Fruit fly (Drosophila melanogaster) whole organism, embryonic: Measurements from ENCODE around the gene CG17028.

Source experiments
- Antp ChIP-seq: fragments of 200-800 bp; sonication (Bioruptor generic); optimal IDR thresholded peaks from 3 replicates; lab custom pipeline; 2016; ENCODE audit warnings: missing biosample characterization, missing genetic modification characterization
- Atf6 ChIP-seq: fragments of 200-800 bp; sonication (Bioruptor generic); IDR thresholded peaks from 2 replicates; pipeline ENCODE4 v1.3.6; 2022; ENCODE audit warnings: missing biosample characterization, missing genetic modification characterization
- CG11093 ChIP-seq: fragments of 200-800 bp; sonication (Bioruptor generic); IDR thresholded peaks from 3 replicates; pipeline ENCODE4 v1.3.6; 2022; ENCODE audit warnings: missing biosample characterization, missing genetic modification characterization
- CG11398 ChIP-seq: fragments of 200-800 bp; sonication (Bioruptor generic); optimal IDR thresholded peaks from 2 replicates; lab custom pipeline; 2016; ENCODE audit warnings: missing biosample characterization, missing genetic modification characterization
- CG12104 ChIP-seq: fragments of 200-800 bp; sonication (Bioruptor generic); optimal IDR thresholded peaks from 3 replicates; lab custom pipeline; 2016; ENCODE audit warnings: missing biosample characterization, missing genetic modification characterization
- CG13624 ChIP-seq: fragments of 200-800 bp; sonication (Bioruptor generic); optimal IDR thresholded peaks from 2 replicates; lab custom pipeline; 2016; ENCODE audit warnings: missing biosample characterization, missing genetic modification characterization
- CG14860 ChIP-seq: fragments of 200-800 bp; sonication (Bioruptor generic); IDR thresholded peaks from 3 replicates; pipeline ENCODE4 v1.3.6; 2022; ENCODE audit warnings: missing biosample characterization, missing genetic modification characterization; ENCODE audit not compliant: partially characterized antibody
- CG1603 ChIP-seq: fragments of 200-800 bp; sonication (Bioruptor generic); optimal IDR thresholded peaks from 2 replicates; lab custom pipeline; 2019; ENCODE audit warnings: missing biosample characterization, mild to moderate bottlenecking, missing genetic modification characterization, moderate library complexity
- CG17568 ChIP-seq: fragments of 200-800 bp; sonication (Bioruptor generic); optimal IDR thresholded peaks from 2 replicates; lab custom pipeline; 2018; ENCODE audit warnings: missing biosample characterization, mild to moderate bottlenecking, missing genetic modification characterization, moderate library complexity
- CG17802 ChIP-seq: fragments of 200-800 bp; sonication (Bioruptor generic); optimal IDR thresholded peaks from 2 replicates; lab custom pipeline; 2018; ENCODE audit warnings: missing biosample characterization, mild to moderate bottlenecking, missing genetic modification characterization, moderate library complexity
- CG1792 ChIP-seq: fragments of 200-800 bp; sonication (Bioruptor generic); optimal IDR thresholded peaks from 2 replicates; lab custom pipeline; 2016; ENCODE audit warnings: missing biosample characterization, missing genetic modification characterization
- CG1832 ChIP-seq: fragments of 200-800 bp; sonication (Bioruptor generic); optimal IDR thresholded peaks from 2 replicates; lab custom pipeline; 2017; ENCODE audit warnings: missing biosample characterization, mild to moderate bottlenecking, missing genetic modification characterization, inconsistent platforms
- CG18476 ChIP-seq: fragments of 200-800 bp; sonication (Bioruptor generic); optimal IDR thresholded peaks from 2 replicates; lab custom pipeline; 2016; ENCODE audit warnings: missing biosample characterization, mild to moderate bottlenecking, missing genetic modification characterization
- CG2202 ChIP-seq: fragments of 200-800 bp; sonication (Bioruptor generic); optimal IDR thresholded peaks from 2 replicates; lab custom pipeline; 2018; ENCODE audit warnings: missing biosample characterization, mild to moderate bottlenecking, missing genetic modification characterization
- CG3838 ChIP-seq: fragments of 200-800 bp; sonication (Bioruptor generic); optimal IDR thresholded peaks from 3 replicates; lab custom pipeline; 2016; ENCODE audit warnings: missing biosample characterization, missing genetic modification characterization
- CG4360 ChIP-seq: fragments of 200-800 bp; sonication (Bioruptor generic); IDR thresholded peaks from 2 replicates; pipeline ENCODE4 v1.3.6; 2022; ENCODE audit warnings: missing biosample characterization, missing genetic modification characterization
- CG4617 ChIP-seq: fragments of 200-800 bp; sonication (Bioruptor generic); optimal IDR thresholded peaks from 3 replicates; lab custom pipeline; 2016; ENCODE audit warnings: missing biosample characterization, missing genetic modification characterization, borderline replicate concordance
- Deaf1 ChIP-seq: fragments of 200-800 bp; optimal IDR thresholded peaks from 3 replicates; lab custom pipeline; 2019; ENCODE audit warnings: missing biosample characterization, mild to moderate bottlenecking, missing genetic modification characterization, moderate library complexity
- Dp ChIP-seq: fragments of 200-800 bp; sonication (Bioruptor generic); optimal IDR thresholded peaks from 2 replicates; lab custom pipeline; 2018; ENCODE audit warnings: missing biosample characterization, mild to moderate bottlenecking, missing genetic modification characterization, moderate library complexity
- Lhr ChIP-seq: fragments of 200-800 bp; sonication (Bioruptor generic); optimal IDR thresholded peaks from 3 replicates; lab custom pipeline; 2017; ENCODE audit warnings: mild to moderate bottlenecking, missing biosample characterization, missing genetic modification reagents, missing genetic modification characterization
- PHDP ChIP-seq: fragments of 200-800 bp; sonication (Bioruptor generic); optimal IDR thresholded peaks from 3 replicates; lab custom pipeline; 2018; ENCODE audit warnings: missing biosample characterization, mild to moderate bottlenecking, missing genetic modification characterization, moderate library complexity
- Rfx ChIP-seq: fragments of 200-800 bp; sonication (Bioruptor generic); IDR thresholded peaks from 2 replicates; pipeline ENCODE4 v1.3.6; 2022; ENCODE audit warnings: missing biosample characterization, missing genetic modification characterization
- Ssrp ChIP-seq: fragments of 200-800 bp; sonication (Bioruptor generic); optimal IDR thresholded peaks from 2 replicates; lab custom pipeline; 2018; ENCODE audit warnings: missing biosample characterization, mild to moderate bottlenecking, missing genetic modification characterization, moderate library complexity
- ato ChIP-seq: fragments of 200-800 bp; sonication (Bioruptor generic); IDR thresholded peaks from 2 replicates; pipeline ENCODE4 v1.3.6; 2022; ENCODE audit warnings: missing biosample characterization, missing genetic modification characterization; ENCODE audit not compliant: partially characterized antibody
- bbx ChIP-seq: fragments of 200-800 bp; sonication (Bioruptor generic); IDR thresholded peaks from 2 replicates; pipeline ENCODE4 v1.3.6; 2022; ENCODE audit warnings: missing biosample characterization, missing genetic modification characterization; ENCODE audit not compliant: partially characterized antibody
- chinmo ChIP-seq: fragments of 200-800 bp; sonication (Bioruptor generic); IDR thresholded peaks from 4 replicates; pipeline ENCODE4 v1.3.6; 2022; ENCODE audit warnings: missing biosample characterization, missing genetic modification characterization; ENCODE audit not compliant: partially characterized antibody
- ci ChIP-seq: fragments of 200-800 bp; sonication (Bioruptor generic); IDR thresholded peaks from 3 replicates; pipeline ENCODE4 v1.3.6; 2022; ENCODE audit warnings: missing biosample characterization, missing genetic modification characterization
- crol ChIP-seq: fragments of 200-800 bp; sonication (Bioruptor generic); IDR thresholded peaks from 2 replicates; pipeline ENCODE4 v1.3.6; 2022; ENCODE audit warnings: missing biosample characterization, missing genetic modification characterization
- dm ChIP-seq: fragments of 200-800 bp; sonication (Bioruptor generic); optimal IDR thresholded peaks from 3 replicates; lab custom pipeline; 2016; ENCODE audit warnings: missing biosample characterization, missing genetic modification characterization
- eyg ChIP-seq: fragments of 200-800 bp; sonication (Bioruptor generic); optimal IDR thresholded peaks from 3 replicates; lab custom pipeline; 2016; ENCODE audit warnings: missing biosample characterization, missing genetic modification characterization
- gfzf ChIP-seq: fragments of 200-800 bp; sonication (Bioruptor generic); optimal IDR thresholded peaks from 2 replicates; lab custom pipeline; 2016; ENCODE audit warnings: missing biosample characterization, mild to moderate bottlenecking, missing genetic modification characterization, moderate library complexity
- grau ChIP-seq: fragments of 200-800 bp; optimal IDR thresholded peaks from 3 replicates; lab custom pipeline; 2019; ENCODE audit warnings: missing biosample characterization, mild to moderate bottlenecking, missing genetic modification characterization, moderate library complexity
- gro ChIP-seq: fragments of 200-800 bp; sonication (Bioruptor generic); optimal IDR thresholded peaks from 2 replicates; lab custom pipeline; 2016; ENCODE audit warnings: missing biosample characterization, missing genetic modification characterization
- gt ChIP-seq: fragments of 200-800 bp; sonication (Bioruptor generic); IDR thresholded peaks from 2 replicates; pipeline ENCODE4 v1.3.6; 2022; ENCODE audit warnings: missing biosample characterization, missing genetic modification characterization
- ham ChIP-seq: fragments of 200-800 bp; sonication (Bioruptor generic); IDR thresholded peaks from 2 replicates; pipeline ENCODE4 v1.3.6; 2022; ENCODE audit warnings: missing biosample characterization, missing genetic modification characterization
- hth ChIP-seq: fragments of >200 bp; optimal IDR thresholded peaks from 2 replicates; lab custom pipeline; 2017; ENCODE audit warnings: inconsistent platforms
- lola ChIP-seq, 3 experiments: fragments of >200 bp in 2 of 3; fragments of 200-800 bp in 1 of 3; sonication (Bioruptor generic) in 1 of 3; optimal IDR thresholded peaks; 2 replicates each; lab custom pipeline; 2017 to 2019; ENCODE audit warnings: missing biosample characterization in 3 of 3, missing genetic modification characterization in 3 of 3, mild to moderate bottlenecking in 1 of 3, moderate library complexity in 1 of 3
- mirr ChIP-seq: fragments of 200-800 bp; sonication (Bioruptor generic); optimal IDR thresholded peaks from 3 replicates; lab custom pipeline; 2018; ENCODE audit warnings: missing biosample characterization, mild to moderate bottlenecking, missing genetic modification characterization
- org-1 ChIP-seq: fragments of 200-800 bp; sonication (Bioruptor generic); optimal IDR thresholded peaks from 2 replicates; lab custom pipeline; 2017; ENCODE audit warnings: missing biosample characterization, missing genetic modification characterization
- pros ChIP-seq: fragments of 200-800 bp; sonication (Bioruptor generic); optimal IDR thresholded peaks from 3 replicates; lab custom pipeline; 2019; ENCODE audit warnings: missing biosample characterization, mild to moderate bottlenecking, missing genetic modification characterization, moderate library complexity
- ro ChIP-seq: fragments of 200-800 bp; sonication (Bioruptor generic); IDR thresholded peaks from 2 replicates; pipeline ENCODE4 v1.3.6; 2022; ENCODE audit warnings: missing biosample characterization, missing genetic modification characterization
- slbo ChIP-seq: fragments of 200-800 bp; sonication (Bioruptor generic); IDR thresholded peaks from 2 replicates; pipeline ENCODE4 v1.3.6; 2022; ENCODE audit warnings: missing biosample characterization, missing genetic modification characterization
- sr ChIP-seq: fragments of 200-800 bp; sonication (Bioruptor generic); IDR thresholded peaks from 3 replicates; pipeline ENCODE4 v1.3.6; 2022; ENCODE audit warnings: missing biosample characterization, missing genetic modification characterization
- twi ChIP-seq: fragments of 200-800 bp; optimal IDR thresholded peaks from 2 replicates; lab custom pipeline; 2019; ENCODE audit warnings: missing biosample characterization, mild to moderate bottlenecking, missing genetic modification characterization, moderate library complexity
- vnd ChIP-seq: fragments of 200-800 bp; sonication (Bioruptor generic); IDR thresholded peaks from 3 replicates; pipeline ENCODE4 v1.3.6; 2022; ENCODE audit warnings: missing biosample characterization, missing genetic modification characterization; ENCODE audit not compliant: partially characterized antibody
- vvl ChIP-seq: fragments of 200-800 bp; sonication (Bioruptor generic); IDR thresholded peaks from 2 replicates; pipeline ENCODE4 v1.3.6; 2022; ENCODE audit warnings: missing biosample characterization, missing genetic modification characterization
- wdn ChIP-seq: fragments of 200-800 bp; sonication (Bioruptor generic); IDR thresholded peaks from 2 replicates; pipeline ENCODE4 v1.3.6; 2022; ENCODE audit warnings: missing biosample characterization, missing genetic modification characterization
- zfh2 ChIP-seq: fragments of 200-800 bp; sonication (Bioruptor generic); optimal IDR thresholded peaks from 2 replicates; lab custom pipeline; 2016; ENCODE audit warnings: missing biosample characterization, missing genetic modification characterization

The CG17028 gene

DNA sequence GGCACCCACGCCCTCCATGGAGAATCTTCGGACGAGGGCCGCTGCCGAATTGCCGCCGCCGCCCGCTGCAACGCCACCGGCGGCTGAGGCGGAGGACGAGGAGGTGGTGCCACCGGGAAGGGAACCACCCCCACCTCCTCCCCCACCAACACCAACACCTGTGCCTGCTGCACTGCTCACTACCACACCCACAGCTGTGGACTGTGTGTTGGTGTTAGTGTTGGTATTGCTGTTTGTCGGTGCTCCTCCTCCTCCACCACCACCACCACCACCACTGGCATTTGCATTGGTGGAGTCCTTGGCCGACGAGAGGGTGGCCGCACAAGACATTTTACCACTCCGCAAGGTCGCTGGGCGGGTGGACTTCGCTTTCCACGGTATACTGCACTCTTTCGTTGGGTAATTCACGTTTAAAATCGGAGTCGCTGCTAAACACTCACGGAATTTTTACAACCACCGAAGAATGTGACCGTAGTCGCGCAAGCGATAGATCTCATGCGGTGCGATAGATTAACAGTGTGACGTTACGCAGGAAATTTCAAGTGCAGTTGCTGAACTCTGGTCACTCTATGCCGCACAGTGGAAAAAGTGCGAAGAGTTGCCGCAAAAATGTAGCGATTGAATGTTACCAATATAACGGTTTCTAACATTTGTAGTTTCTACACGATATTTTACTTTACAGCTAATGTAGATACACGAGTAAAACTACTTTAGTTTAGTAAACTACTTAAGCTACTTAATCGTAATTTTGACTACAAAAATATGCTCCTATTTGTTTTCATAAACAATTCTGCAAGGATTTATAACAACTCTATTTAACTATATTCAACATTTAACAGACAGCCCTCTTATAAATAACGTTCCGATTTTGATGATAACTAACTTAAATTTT lies 33.2 kb downstream of the CG17028 start, which contains the start of gene mib1:
mib1 (minus strand) TSS at position 494 of the 892 bp plus-strand sequence.
- peak; percentile 50 for TF ChIP-seq CG13624 (GFP tag; lab: Kevin White, UChicago)
- TF ChIP-seq chinmo (GFP tag; lab: Robert Waterston, UW): peak; percentile 95; the same call in 3 of the 4 replicates
- no peak for TF ChIP-seq gt (GFP tag; lab: Robert Waterston, UW)
- peak; percentile 97 for TF ChIP-seq gfzf (GFP tag; lab: Kevin White, UChicago)
- no peak for TF ChIP-seq CG11398 (GFP tag; lab: Kevin White, UChicago)
- peak in 1 of 3 experiments; percentile 28 for TF ChIP-seq lola (GFP tag; optimal IDR thresholded peaks at IDR 0.05; lab: Kevin White, UChicago)
- TF ChIP-seq CG11093 (GFP tag; lab: Robert Waterston, UW): no peak
- TF ChIP-seq slbo (GFP tag; lab: Robert Waterston, UW): peak; percentile 62; the same call in 1 of the 2 replicates
- peak; percentile 45 for TF ChIP-seq mirr
- peak; percentile 62; the same call in 1 of the 3 replicates for TF ChIP-seq sr (GFP tag; lab: Robert Waterston, UW)
- TF ChIP-seq CG1792 (GFP tag; lab: Kevin White, UChicago): no peak
- TF ChIP-seq zfh2 (GFP tag; lab: Kevin White, UChicago): peak; percentile 32
- TF ChIP-seq crol (GFP tag; lab: Robert Waterston, UW): peak; percentile 95
- no peak for TF ChIP-seq CG17568 (GFP tag; lab: Kevin White, UChicago)
- no peak for TF ChIP-seq Ssrp (tag; lab: Kevin White, UChicago)
- no peak for TF ChIP-seq CG12104
- TF ChIP-seq vvl: peak; percentile 44; the same call in 1 of the 2 replicates
- TF ChIP-seq ham (GFP tag; lab: Robert Waterston, UW): 0 out of 2 replicates have a peak, but pooled peaks have one; percentile 7
- peak; percentile 59 for TF ChIP-seq dm (GFP tag; lab: Kevin White, UChicago)
- TF ChIP-seq CG1603 (tag; lab: Kevin White, UChicago): peak; percentile 91
- peak; percentile 82 for TF ChIP-seq vnd
- no peak for TF ChIP-seq hth (lab: Kevin White, UChicago)
- TF ChIP-seq CG14860: peak; percentile 71; the same call in 2 of the 3 replicates
- TF ChIP-seq twi (tag; lab: Kevin White, UChicago): peak; percentile 19
- peak; percentile 59 for TF ChIP-seq grau (tag; lab: Kevin White, UChicago)
- no peak for TF ChIP-seq CG18476 (GFP tag; lab: Kevin White, UChicago)
- TF ChIP-seq org-1 (GFP tag; lab: Kevin White, UChicago): no peak
- peak; percentile 23; the same call in 1 of the 2 replicates for TF ChIP-seq Atf6
- no peak for TF ChIP-seq CG3838 (GFP tag; lab: Kevin White, UChicago)
- no peak for TF ChIP-seq CG2202 (tag; lab: Kevin White, UChicago)
- no peak for TF ChIP-seq wdn (GFP tag; lab: Robert Waterston, UW)
- TF ChIP-seq bbx: peak; percentile 95
- peak; percentile 50 for TF ChIP-seq Dp (GFP tag; lab: Kevin White, UChicago)
- peak; percentile 61 for TF ChIP-seq gro
- TF ChIP-seq CG4360 (GFP tag; lab: Robert Waterston, UW): 0 out of 2 replicates have a peak, but pooled peaks have one; percentile 30
- TF ChIP-seq pros (GFP tag; lab: Kevin White, UChicago): peak; percentile 46
- TF ChIP-seq Deaf1: peak; percentile 13
- peak; percentile 74 for TF ChIP-seq ci (GFP tag; lab: Robert Waterston, UW)
- no peak for TF ChIP-seq Antp (GFP tag; lab: Kevin White, UChicago)
- peak; percentile 99 for TF ChIP-seq Lhr (GFP tag; lab: Kevin White, UChicago)
- no peak for TF ChIP-seq CG17802
- TF ChIP-seq CG1832 (GFP tag; lab: Kevin White, UChicago): no peak
- peak; percentile 40 for TF ChIP-seq PHDP
- TF ChIP-seq CG4617 (GFP tag; lab: Kevin White, UChicago): peak; percentile 75
- TF ChIP-seq eyg: no peak
- peak; percentile 78 for TF ChIP-seq Rfx
- TF ChIP-seq ro (GFP tag; lab: Robert Waterston, UW): no peak
- TF ChIP-seq ato (GFP tag; lab: Robert Waterston, UW): peak; percentile 93
